Worm (Caenorhabditis elegans) whole organism, L4/young adult: ENCODE measurements around the gene C08F11.17.

Experiments used
- dao-5 ChIP-seq: sonication (generic microtip); optimal IDR thresholded peaks from 2 replicates; lab custom pipeline; 2016; ENCODE audit warnings: missing genotype, missing genetic modification characterization, moderate library complexity, missing compliant biosample characterization
- him-1 ChIP-seq: sonication (generic microtip); optimal IDR thresholded peaks from 2 replicates; lab custom pipeline; 2016; ENCODE audit warnings: missing genotype, missing genetic modification reagents, missing genetic modification characterization, missing compliant biosample characterization

- TF ChIP-seq dao-5 (tag; lab: Kevin White, UChicago): no peak
- no peak for TF ChIP-seq him-1 (tag; lab: Kevin White, UChicago)
Observed at ce11 chrIV:13673504-13673903, 23.4 kb upstream of the C08F11.17 start, which contains the start of gene oac-48.
